Fruit fly (Drosophila melanogaster) ovary, adult (tissue): ENCODE results near the gene Dic4.

Experiments
- CG17801 ChIP-seq: fragments of 200-800 bp; optimal IDR thresholded peaks from 2 replicates; lab custom pipeline; 2019; ENCODE audit warnings: missing biosample characterization, mild to moderate bottlenecking, missing genetic modification characterization, moderate library complexity; ENCODE audit not compliant: partially characterized antibody

Dic4 gene

DNA sequence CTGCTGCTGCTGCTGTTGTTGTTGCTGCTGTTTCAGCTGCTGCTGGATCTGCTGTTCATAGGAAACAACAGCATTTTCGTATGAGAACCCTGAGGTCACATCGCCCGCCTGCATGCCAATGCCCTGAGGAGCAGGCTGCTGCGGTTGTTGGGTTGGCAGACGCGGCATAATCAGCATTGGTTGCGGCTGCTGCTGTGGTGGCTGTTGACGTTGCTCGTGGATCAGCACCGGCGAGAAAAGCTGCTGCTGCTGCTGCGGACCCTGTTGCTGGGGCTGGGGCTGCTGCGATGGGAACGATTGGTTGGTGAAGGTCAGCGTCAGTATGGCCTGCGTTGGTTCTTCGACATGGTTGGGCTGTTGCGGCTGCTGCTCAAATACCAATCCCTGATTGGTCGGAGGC is 28.3 kb downstream of the Dic4 start:
- TF ChIP-seq CG17801 (GFP tag; lab: Kevin White, UChicago), result no peak

- no peak for TF ChIP-seq CG17801 (GFP tag; lab: Kevin White, UChicago)
Observed at dm6 chr3L:18667115-18667514, 31.1 kb downstream of the Dic4 start, which contains the start of gene CG42495. CG42495 (plus strand) TSS chr3L:18667361.

dm6 chr3L:18665594-18665993 is 32.6 kb downstream of the Dic4 start:
- TF ChIP-seq CG17801 (GFP tag; lab: Kevin White, UChicago), result no peak

- TF ChIP-seq CG17801 (GFP tag; lab: Kevin White, UChicago), result no peak
Observed at dm6 chr3L:18653737-18654136, 44.5 kb downstream of the Dic4 start.
